Fruit fly (Drosophila melanogaster) whole organism, embryonic: Measurements from ENCODE around the gene al.
A peak's percentile ranks its signal among the peaks of the same experiment; 100 is the strongest.

Source experiments
- CG10267 ChIP-seq: fragments of 200-800 bp; sonication (Bioruptor generic); optimal IDR thresholded peaks from 2 replicates; lab custom pipeline; 2018; ENCODE audit warnings: missing biosample characterization, mild to moderate bottlenecking, missing genetic modification characterization, moderate library complexity
- CG11696 ChIP-seq: fragments of 200-800 bp; sonication (Bioruptor generic); IDR thresholded peaks from 2 replicates; pipeline ENCODE4 v1.3.6; 2022; ENCODE audit warnings: missing biosample characterization, missing genetic modification characterization
- CG12155 ChIP-seq: fragments of 200-800 bp; sonication (Bioruptor generic); optimal IDR thresholded peaks from 3 replicates; lab custom pipeline; 2016; ENCODE audit warnings: missing biosample characterization, missing genetic modification characterization
- CG12236 ChIP-seq: fragments of 200-800 bp; sonication (Bioruptor generic); optimal IDR thresholded peaks from 2 replicates; lab custom pipeline; 2016; ENCODE audit warnings: missing biosample characterization, missing genetic modification characterization
- CG12744 ChIP-seq: fragments of 200-800 bp; sonication (Bioruptor generic); optimal IDR thresholded peaks from 2 replicates; lab custom pipeline; 2016; ENCODE audit warnings: missing biosample characterization, missing genetic modification characterization
- CG13894 ChIP-seq: fragments of 200-800 bp; sonication (Bioruptor generic); optimal IDR thresholded peaks from 3 replicates; lab custom pipeline; 2018; ENCODE audit warnings: missing biosample characterization, mild to moderate bottlenecking, missing genetic modification characterization, moderate library complexity
- CG14441 ChIP-seq: fragments of 200-800 bp; sonication (Bioruptor generic); IDR thresholded peaks from 2 replicates; pipeline ENCODE4 v1.3.6; 2022; ENCODE audit warnings: missing biosample characterization, missing genetic modification characterization
- CG1647 ChIP-seq: fragments of 200-800 bp; sonication (Bioruptor generic); optimal IDR thresholded peaks from 3 replicates; lab custom pipeline; 2016; ENCODE audit warnings: missing biosample characterization, missing genetic modification characterization
- CG18262 ChIP-seq: fragments of 200-800 bp; optimal IDR thresholded peaks from 3 replicates; lab custom pipeline; 2019; ENCODE audit warnings: missing biosample characterization, mild to moderate bottlenecking, missing genetic modification characterization, moderate library complexity
- CG18619 ChIP-seq: fragments of 200-800 bp; sonication (Bioruptor generic); optimal IDR thresholded peaks from 3 replicates; lab custom pipeline; 2017; ENCODE audit warnings: missing biosample characterization, mild to moderate bottlenecking, missing genetic modification characterization
- CG2202 ChIP-seq: fragments of 200-800 bp; sonication (Bioruptor generic); optimal IDR thresholded peaks from 2 replicates; lab custom pipeline; 2018; ENCODE audit warnings: missing biosample characterization, mild to moderate bottlenecking, missing genetic modification characterization
- CG2712 ChIP-seq: fragments of 200-800 bp; optimal IDR thresholded peaks from 3 replicates; lab custom pipeline; 2019; ENCODE audit warnings: missing biosample characterization, mild to moderate bottlenecking, missing genetic modification characterization, moderate library complexity
- CG30020 ChIP-seq: fragments of 200-800 bp; optimal IDR thresholded peaks from 2 replicates; lab custom pipeline; 2019; ENCODE audit warnings: missing biosample characterization, mild to moderate bottlenecking, missing genetic modification characterization, moderate library complexity
- CG4820 ChIP-seq: fragments of 200-800 bp; sonication (Bioruptor generic); optimal IDR thresholded peaks from 3 replicates; lab custom pipeline; 2016; ENCODE audit warnings: missing biosample characterization, missing genetic modification characterization
- CG6813 ChIP-seq: fragments of 200-800 bp; sonication (Bioruptor generic); optimal IDR thresholded peaks from 2 replicates; lab custom pipeline; 2017; ENCODE audit warnings: missing biosample characterization, missing genetic modification characterization, mild to moderate bottlenecking, moderate library complexity, missing genetic modification reagents
- CG9876 ChIP-seq: fragments of 200-800 bp; sonication (Bioruptor generic); optimal IDR thresholded peaks from 2 replicates; lab custom pipeline; 2016; ENCODE audit warnings: missing biosample characterization, missing genetic modification characterization
- CG9932 ChIP-seq: fragments of 200-800 bp; sonication (Bioruptor generic); IDR thresholded peaks from 2 replicates; pipeline ENCODE4 v1.3.6; 2022; ENCODE audit warnings: missing biosample characterization, missing genetic modification characterization
- Camta ChIP-seq: fragments of 200-800 bp; sonication (Bioruptor generic); optimal IDR thresholded peaks from 2 replicates; lab custom pipeline; 2016; ENCODE audit warnings: missing biosample characterization, missing genetic modification characterization
- CrebB ChIP-seq: fragments of 200-800 bp; sonication (Bioruptor generic); optimal IDR thresholded peaks from 3 replicates; lab custom pipeline; 2018; ENCODE audit warnings: missing biosample characterization, mild to moderate bottlenecking, missing genetic modification characterization
- Doc3 ChIP-seq: fragments of 200-800 bp; sonication (Bioruptor generic); IDR thresholded peaks from 3 replicates; pipeline ENCODE4 v1.3.6; 2022; ENCODE audit warnings: missing biosample characterization, missing genetic modification characterization; ENCODE audit not compliant: partially characterized antibody
- Drgx ChIP-seq: fragments of 200-800 bp; sonication (Bioruptor generic); IDR thresholded peaks from 2 replicates; pipeline ENCODE4 v1.3.6; 2022; ENCODE audit warnings: missing biosample characterization, missing genetic modification characterization
- E2f1 ChIP-seq: fragments of 200-800 bp; sonication (Bioruptor generic); IDR thresholded peaks from 2 replicates; pipeline ENCODE4 v1.3.6; 2022; ENCODE audit warnings: missing biosample characterization, missing genetic modification characterization
- HLHmδ ChIP-seq: fragments of 200-800 bp; sonication (Bioruptor generic); optimal IDR thresholded peaks from 2 replicates; lab custom pipeline; 2018; ENCODE audit warnings: missing biosample characterization, mild to moderate bottlenecking, missing genetic modification characterization, moderate library complexity
- Lim3 ChIP-seq: fragments of 200-800 bp; sonication (Bioruptor generic); IDR thresholded peaks from 2 replicates; pipeline ENCODE4 v1.3.6; 2022; ENCODE audit warnings: missing biosample characterization, missing genetic modification characterization
- MBD-R2 ChIP-seq: fragments of 200-800 bp; sonication (Bioruptor generic); IDR thresholded peaks from 2 replicates; pipeline ENCODE4 v1.3.6; 2022; ENCODE audit warnings: missing biosample characterization, missing genetic modification characterization
- Med ChIP-seq: fragments of 200-800 bp; sonication (Bioruptor generic); peaks from one replicate; lab custom pipeline; 2016; ENCODE audit warnings: missing biosample characterization, missing genetic modification characterization, mild to moderate bottlenecking, inconsistent platforms, moderate library complexity
- Nf-YA ChIP-seq: fragments of 200-800 bp; sonication (Bioruptor generic); IDR thresholded peaks from 2 replicates; pipeline ENCODE4 v1.3.6; 2022; ENCODE audit warnings: missing biosample characterization, missing genetic modification characterization
- Oli ChIP-seq: fragments of 200-800 bp; sonication (Bioruptor generic); optimal IDR thresholded peaks from 2 replicates; lab custom pipeline; 2018; ENCODE audit warnings: missing biosample characterization, mild to moderate bottlenecking, missing genetic modification characterization, moderate library complexity
- Scr ChIP-seq: fragments of 200-800 bp; sonication (Bioruptor generic); IDR thresholded peaks from 2 replicates; pipeline ENCODE4 v1.3.6; 2022; ENCODE audit warnings: missing biosample characterization, missing genetic modification characterization; ENCODE audit not compliant: partially characterized antibody
- Spps ChIP-seq: fragments of 200-800 bp; sonication (Bioruptor generic); optimal IDR thresholded peaks from 2 replicates; lab custom pipeline; 2018; ENCODE audit warnings: missing biosample characterization, mild to moderate bottlenecking, missing genetic modification characterization
- YL-1 ChIP-seq: fragments of 200-800 bp; sonication (Bioruptor generic); optimal IDR thresholded peaks from 3 replicates; lab custom pipeline; 2017; ENCODE audit warnings: missing biosample characterization, mild to moderate bottlenecking, missing genetic modification characterization
- bigmax ChIP-seq: fragments of 200-800 bp; sonication (Bioruptor generic); optimal IDR thresholded peaks from 2 replicates; lab custom pipeline; 2018; ENCODE audit warnings: missing biosample characterization, mild to moderate bottlenecking, missing genetic modification characterization
- caup ChIP-seq: fragments of 200-800 bp; sonication (Bioruptor generic); optimal IDR thresholded peaks from 3 replicates; lab custom pipeline; 2017; ENCODE audit warnings: missing biosample characterization, mild to moderate bottlenecking, missing genetic modification characterization, moderate library complexity; ENCODE audit not compliant: severe bottlenecking
- chinmo ChIP-seq: fragments of 200-800 bp; sonication (Bioruptor generic); IDR thresholded peaks from 4 replicates; pipeline ENCODE4 v1.3.6; 2022; ENCODE audit warnings: missing biosample characterization, missing genetic modification characterization; ENCODE audit not compliant: partially characterized antibody
- ci ChIP-seq: fragments of 200-800 bp; sonication (Bioruptor generic); IDR thresholded peaks from 3 replicates; pipeline ENCODE4 v1.3.6; 2022; ENCODE audit warnings: missing biosample characterization, missing genetic modification characterization
- crp ChIP-seq, 2 experiments: fragments of 200-800 bp; sonication (Bioruptor generic); optimal IDR thresholded peaks; 2 replicates in 1 of 2; 3 replicates in 1 of 2; lab custom pipeline; 2017; ENCODE audit warnings: missing biosample characterization in 2 of 2, missing genetic modification characterization in 2 of 2, mild to moderate bottlenecking in 1 of 2, moderate library complexity in 1 of 2
- cwo ChIP-seq: fragments of 200-800 bp; sonication (Bioruptor generic); optimal IDR thresholded peaks from 3 replicates; lab custom pipeline; 2017; ENCODE audit warnings: missing biosample characterization, missing genetic modification characterization, mild to moderate bottlenecking, moderate library complexity, missing genetic modification reagents
- disco-r ChIP-seq: fragments of 200-800 bp; sonication (Bioruptor generic); optimal IDR thresholded peaks from 2 replicates; lab custom pipeline; 2016; ENCODE audit warnings: missing biosample characterization, missing genetic modification characterization
- dpn ChIP-seq, 2 experiments: fragments of 200-800 bp; sonication (Bioruptor generic); optimal IDR thresholded peaks; 3 replicates each; lab custom pipeline; 2016; ENCODE audit warnings: missing biosample characterization in 2 of 2, missing genetic modification characterization in 2 of 2
- ems ChIP-seq: fragments of 200-800 bp; sonication (Bioruptor generic); optimal IDR thresholded peaks from 3 replicates; lab custom pipeline; 2016; ENCODE audit warnings: missing biosample characterization, missing genetic modification characterization
- esg ChIP-seq: fragments of 200-800 bp; sonication (Bioruptor generic); conservative IDR thresholded peaks from 2 replicates; pipeline ENCODE4 v1.3.6; 2022; ENCODE audit warnings: missing biosample characterization, missing genetic modification characterization
- mirr ChIP-seq: fragments of 200-800 bp; sonication (Bioruptor generic); optimal IDR thresholded peaks from 3 replicates; lab custom pipeline; 2018; ENCODE audit warnings: missing biosample characterization, mild to moderate bottlenecking, missing genetic modification characterization
- nau ChIP-seq: fragments of 200-800 bp; sonication (Bioruptor generic); optimal IDR thresholded peaks from 3 replicates; lab custom pipeline; 2017; ENCODE audit warnings: missing biosample characterization, mild to moderate bottlenecking, missing genetic modification characterization, missing genetic modification reagents
- pan ChIP-seq, 4 experiments: fragments of >200 bp in 3 of 4; fragments of 200-800 bp in 1 of 4; sonication (Bioruptor generic) in 1 of 4; optimal IDR thresholded peaks in 3 of 4; IDR thresholded peaks in 1 of 4; 2 replicates each; pipeline versions ENCODE4 v1.3.6 to Lab custom; 2017 to 2022; ENCODE audit warnings: missing biosample characterization in 2 of 4, missing genetic modification characterization in 2 of 4, mixed read lengths in 1 of 4
- phol ChIP-seq: fragments of 200-800 bp; sonication (Bioruptor generic); optimal IDR thresholded peaks from 3 replicates; lab custom pipeline; 2018; ENCODE audit warnings: missing biosample characterization, mild to moderate bottlenecking, missing genetic modification characterization, moderate library complexity
- sens ChIP-seq: fragments of 200-800 bp; sonication (Bioruptor generic); peaks from one replicate; lab custom pipeline; 2016; ENCODE audit warnings: missing biosample characterization, missing genetic modification characterization
- sug ChIP-seq: fragments of 200-800 bp; optimal IDR thresholded peaks from 2 replicates; lab custom pipeline; 2019; ENCODE audit warnings: missing biosample characterization, mild to moderate bottlenecking, missing genetic modification characterization, moderate library complexity
- twi ChIP-seq: fragments of 200-800 bp; optimal IDR thresholded peaks from 2 replicates; lab custom pipeline; 2019; ENCODE audit warnings: missing biosample characterization, mild to moderate bottlenecking, missing genetic modification characterization, moderate library complexity

The al gene

DNA sequence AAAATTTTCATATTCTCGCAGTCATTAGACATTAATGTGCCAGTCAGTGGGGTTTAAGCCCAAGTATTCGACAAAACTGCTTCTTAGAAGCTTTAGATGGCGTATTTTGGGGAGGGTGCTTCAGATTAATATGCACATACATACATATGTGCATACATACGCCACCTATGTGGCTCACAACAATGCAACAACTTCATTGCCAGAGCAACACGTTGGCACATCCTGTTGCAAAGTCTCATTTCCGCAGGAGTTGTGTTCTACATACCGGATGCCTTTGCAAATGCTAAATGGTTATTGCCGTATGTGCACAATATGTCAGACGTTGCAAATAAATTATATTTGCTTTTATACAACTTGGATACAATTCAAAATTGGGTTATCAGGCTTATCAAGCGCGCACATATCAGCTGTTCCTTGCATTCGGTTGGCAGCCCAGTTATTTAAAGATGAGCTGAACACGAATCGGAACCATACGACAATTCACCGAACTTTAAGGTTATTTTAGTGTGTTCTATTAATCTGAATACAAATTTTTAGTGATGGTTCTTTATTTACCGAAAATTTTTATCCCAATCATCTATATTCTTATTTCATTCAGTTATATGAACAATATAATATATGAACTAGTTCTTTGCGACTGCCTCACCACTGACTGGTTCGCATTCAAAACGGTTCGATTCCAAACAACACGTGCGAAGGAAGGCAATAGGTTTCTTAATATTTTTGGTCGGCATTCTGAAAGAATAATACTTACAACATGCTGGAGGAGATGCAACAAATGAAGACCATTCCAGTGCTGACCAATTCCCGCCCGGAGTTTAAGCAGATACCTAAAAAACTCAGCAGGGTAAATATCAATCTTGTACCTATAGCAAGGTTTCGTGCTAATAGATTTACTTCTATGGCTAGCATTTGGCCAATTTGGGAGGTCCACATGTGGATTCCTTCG lies 26.0 kb downstream of the al start, which contains the start of gene Polr1B (continued):
- TF ChIP-seq mirr (GFP tag; lab: Kevin White, UChicago): no peak
- no peak for TF ChIP-seq HLHmδ
- TF ChIP-seq CG14441 (GFP tag; lab: Robert Waterston, UW): no peak
- TF ChIP-seq bigmax (GFP tag; lab: Kevin White, UChicago): no peak
- TF ChIP-seq Nf-YA: no peak
- TF ChIP-seq CG18262 (tag; lab: Kevin White, UChicago): peak; percentile 24
- TF ChIP-seq E2f1: no peak
- TF ChIP-seq Oli (tag; lab: Kevin White, UChicago): no peak
- TF ChIP-seq cwo (GFP tag; lab: Kevin White, UChicago): peak; percentile 91
- TF ChIP-seq Camta: no peak
- no peak for TF ChIP-seq CG12236 (GFP tag; lab: Kevin White, UChicago)
- TF ChIP-seq CG2712 (tag; lab: Kevin White, UChicago): peak; percentile 54
- no peak for TF ChIP-seq CG4820
- peak; percentile 6; the same call in 1 of the 2 replicates for TF ChIP-seq CG9932 (GFP tag; lab: Robert Waterston, UW)
- no peak for TF ChIP-seq chinmo
- no peak for TF ChIP-seq CG30020 (tag; lab: Kevin White, UChicago)
- TF ChIP-seq CG2202 (tag; lab: Kevin White, UChicago): no peak
- TF ChIP-seq CG18619: no peak
- no peak for TF ChIP-seq CG6813 (GFP tag; lab: Kevin White, UChicago)
- no peak for TF ChIP-seq dpn (GFP tag; optimal IDR thresholded peaks at IDR 0.05; lab: Kevin White, UChicago)
- TF ChIP-seq esg (GFP tag; lab: Robert Waterston, UW): no peak
- TF ChIP-seq ems: no peak
- TF ChIP-seq CG12744 (GFP tag; lab: Kevin White, UChicago): no peak
- TF ChIP-seq sens (GFP tag; lab: Kevin White, UChicago): peak; percentile 80
- TF ChIP-seq crp (GFP tag; optimal IDR thresholded peaks at IDR 0.05; lab: Kevin White, UChicago): peak; percentile 85 to 98
- no peak for TF ChIP-seq pan (optimal IDR thresholded peaks at IDR 0.05; lab: Kevin White, UChicago)
- TF ChIP-seq pan (GFP tag; optimal IDR thresholded peaks at IDR 0.05 in 1 of 2, IDR thresholded peaks at IDR 0.05 in 1 of 2): no peak
- peak; percentile 74 for TF ChIP-seq MBD-R2 (GFP tag; lab: Robert Waterston, UW)
- TF ChIP-seq CrebB (tag; lab: Kevin White, UChicago): no peak
- no peak for TF ChIP-seq CG1647 (GFP tag; lab: Kevin White, UChicago)
- TF ChIP-seq Spps (tag; lab: Kevin White, UChicago): no peak
- no peak for TF ChIP-seq CG11696 (GFP tag; lab: Robert Waterston, UW)
- TF ChIP-seq CG13894 (tag; lab: Kevin White, UChicago): no peak
- peak; percentile 46 for TF ChIP-seq CG10267 (tag; lab: Kevin White, UChicago)
- no peak; the same call in 2 of the 3 replicates for TF ChIP-seq Doc3 (GFP tag; lab: Robert Waterston, UW)
- no peak for TF ChIP-seq ci
- no peak for TF ChIP-seq Drgx
- peak; percentile 50 for TF ChIP-seq phol (tag; lab: Kevin White, UChicago)
- TF ChIP-seq sug: no peak
- TF ChIP-seq twi: peak; percentile 1
- TF ChIP-seq caup (GFP tag; lab: Kevin White, UChicago): no peak
- TF ChIP-seq nau: no peak
- TF ChIP-seq disco-r (GFP tag; lab: Kevin White, UChicago): no peak
- peak; percentile 69 for TF ChIP-seq Scr
- TF ChIP-seq CG9876 (GFP tag; lab: Kevin White, UChicago): no peak
- TF ChIP-seq CG12155 (GFP tag; lab: Kevin White, UChicago): no peak
- no peak for TF ChIP-seq Lim3
- peak; percentile 53 for TF ChIP-seq YL-1 (GFP tag; lab: Kevin White, UChicago)
- peak; percentile 51 for TF ChIP-seq Med (GFP tag; lab: Kevin White, UChicago)
